Fruit fly (Drosophila melanogaster): Measurements from ENCODE around the gene tnc.

Gene tnc

DNA sequence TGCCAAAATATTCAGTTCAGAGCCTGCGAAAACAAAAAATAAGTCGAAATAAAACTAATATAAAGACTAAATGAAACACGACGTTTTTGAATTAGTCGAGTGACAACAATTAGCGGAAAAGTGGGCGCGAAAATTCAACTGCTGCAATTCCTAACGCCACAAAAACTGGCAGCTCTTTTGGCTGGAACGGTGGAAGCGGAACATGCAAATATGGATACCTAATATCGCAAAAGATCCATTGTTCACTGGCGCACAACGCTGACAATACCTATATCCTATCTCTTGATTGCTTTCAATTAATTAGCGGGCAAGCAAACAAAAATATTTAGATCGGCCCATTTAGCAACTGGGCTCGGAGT, 65.2 kb downstream of the tnc start, which contains the start of gene CG11791 (continued):
- TF ChIP-seq pfk (GFP tag; optimal IDR thresholded peaks at IDR 0.05) (peak; percentile 95), dmrt99B (tag; optimal IDR thresholded peaks at IDR 0.05) (no peak), HLH54F (GFP tag; optimal IDR thresholded peaks at IDR 0.05) (peak; percentile 1), fd102C (GFP tag; optimal IDR thresholded peaks at IDR 0.05) (no peak), HmgZ (tag; optimal IDR thresholded peaks at IDR 0.05) (no peak), CG7271 (tag; optimal IDR thresholded peaks at IDR 0.05) (no peak), CG12219 (GFP tag; optimal IDR thresholded peaks at IDR 0.05) (no peak), onecut (GFP tag; IDR thresholded peaks at IDR 0.05) (no peak), cato (GFP tag; optimal IDR thresholded peaks at IDR 0.05; ENCODE audit: borderline replicate concordance) (no peak), hth (optimal IDR thresholded peaks at IDR 0.05) (no peak), CG5953 (GFP tag; IDR thresholded peaks at IDR 0.05) (no peak), CG1233 (GFP tag; optimal IDR thresholded peaks at IDR 0.05) (no peak), tap (tag; optimal IDR thresholded peaks at IDR 0.05) (no peak), CG10147 (GFP tag; optimal IDR thresholded peaks at IDR 0.05) (no peak), gce (GFP tag; IDR thresholded peaks at IDR 0.05) (no peak), lbe (GFP tag; optimal IDR thresholded peaks at IDR 0.05) (no peak), fd3F (GFP tag; optimal IDR thresholded peaks at IDR 0.05) (no peak), CG11398 (GFP tag; optimal IDR thresholded peaks at IDR 0.05) (no peak), CG7357 (GFP tag; IDR thresholded peaks at IDR 0.05) (no peak), btn (GFP tag; optimal IDR thresholded peaks at IDR 0.05) (no peak), Tbp (GFP tag; optimal IDR thresholded peaks at IDR 0.05) (no peak), gfzf (GFP tag; optimal IDR thresholded peaks at IDR 0.05) (peak; percentile 65), schlank (tag; optimal IDR thresholded peaks at IDR 0.05) (no peak), mld (GFP tag; IDR thresholded peaks at IDR 0.05; ENCODE audit: partially characterized antibody) (no peak), tup (GFP tag; optimal IDR thresholded peaks at IDR 0.05) (no peak), CG3407 (GFP tag; optimal IDR thresholded peaks at IDR 0.05) (no peak), Doc2 (GFP tag; IDR thresholded peaks at IDR 0.05) (no peak), Dek (tag; optimal IDR thresholded peaks at IDR 0.05) (no peak), ken (GFP tag; IDR thresholded peaks at IDR 0.05) (no peak), Dp (GFP tag; optimal IDR thresholded peaks at IDR 0.05) (peak; percentile 71), Stat92E (GFP tag; optimal IDR thresholded peaks at IDR 0.05) (no peak), CG8290 (GFP tag; optimal IDR thresholded peaks at IDR 0.05) (no peak), CG8290 (tag; optimal IDR thresholded peaks at IDR 0.05) (peak in 1 of 2 experiments; percentile 11), nerfin-2 (GFP tag; IDR thresholded peaks at IDR 0.05; ENCODE audit: partially characterized antibody) (no peak), CG11504 (tag; optimal IDR thresholded peaks at IDR 0.05) (no peak), shn (GFP tag; optimal IDR thresholded peaks at IDR 0.05) (no peak), kay (GFP tag; optimal IDR thresholded peaks at IDR 0.05) (no peak), CG1529 (GFP tag; optimal IDR thresholded peaks at IDR 0.05) (no peak), CG18619 (GFP tag; optimal IDR thresholded peaks at IDR 0.05) (no peak), p53 (GFP tag; optimal IDR thresholded peaks at IDR 0.05) (no peak), ERR (GFP tag; optimal IDR thresholded peaks at IDR 0.05) (no peak), stwl (tag; optimal IDR thresholded peaks at IDR 0.05) (no peak), Blimp-1 (GFP tag; optimal IDR thresholded peaks at IDR 0.05) (no peak), CG31224 (GFP tag; IDR thresholded peaks at IDR 0.05) (no peak), zf30C (GFP tag; optimal IDR thresholded peaks at IDR 0.05) (no peak), CG11723 (GFP tag; optimal IDR thresholded peaks at IDR 0.05) (no peak), CG10209 (GFP tag; optimal IDR thresholded peaks at IDR 0.05) (no peak), Antp (GFP tag; optimal IDR thresholded peaks at IDR 0.05) (no peak), CG15696 (tag; optimal IDR thresholded peaks at IDR 0.05) (no peak), CG33213 (GFP tag; optimal IDR thresholded peaks at IDR 0.05) (no peak), ase (GFP tag; IDR thresholded peaks at IDR 0.05) (no peak), Myb (GFP tag; optimal IDR thresholded peaks at IDR 0.05) (peak; percentile 43)
